Worm (Caenorhabditis elegans): ENCODE results near the gene srw-41.

Gene srw-41

ce11 chrV:16726915-16727314, 29.6 kb downstream of the srw-41 start, which contains the start of gene T25E12.14:
Gene T25E12.14, plus strand, starts transcription at chrV:16727215.
- TF ChIP-seq ztf-11 (tag; optimal IDR thresholded peaks at IDR 0.05): no peak
- TF ChIP-seq elt-3 (tag; optimal IDR thresholded peaks at IDR 0.05): no peak
- no peak for TF ChIP-seq aly-2 (tag; optimal IDR thresholded peaks at IDR 0.05)
- TF ChIP-seq nhr-67 (tag; optimal IDR thresholded peaks at IDR 0.05): no peak

ce11 chrV:16728431-16728830, 31.2 kb downstream of the srw-41 start, which contains the start of gene fbxa-127:
Gene fbxa-127, plus strand, starts transcription at chrV:16728731.
- peak; percentile 25 for TF ChIP-seq elt-2 (tag; optimal IDR thresholded peaks at IDR 0.05)
- peak; percentile 26 for TF ChIP-seq pqm-1 (tag; optimal IDR thresholded peaks at IDR 0.05)
- TF ChIP-seq pha-4 (tag; optimal IDR thresholded peaks at IDR 0.05): no peak
- no peak for TF ChIP-seq mml-1 (tag; optimal IDR thresholded peaks at IDR 0.05)
- TF ChIP-seq ceh-9 (tag; optimal IDR thresholded peaks at IDR 0.05): no peak

DNA sequence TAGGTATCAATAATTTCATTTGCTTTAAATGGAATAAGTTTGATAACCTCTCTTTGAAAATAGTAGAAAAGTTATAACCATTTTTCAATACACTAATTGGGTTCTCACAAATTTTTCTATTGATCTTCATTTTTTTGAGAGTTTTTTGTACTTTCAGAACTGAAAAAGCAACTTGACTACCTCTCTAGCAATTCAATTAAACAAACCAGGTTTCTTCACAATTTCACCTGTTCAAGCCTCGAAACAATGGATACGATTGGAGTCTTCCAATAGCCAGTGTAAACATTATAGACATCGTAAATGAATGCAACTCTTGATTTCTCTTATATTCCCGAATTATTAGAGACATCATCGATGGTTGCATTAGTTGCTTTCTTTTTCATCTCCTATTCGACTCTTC, 32.7 kb downstream of the srw-41 start, which contains the start of gene srz-99:
TSS of gene srz-99 (plus strand) at position 301 of the 400 bp plus-strand sequence.
- no peak for TF ChIP-seq elt-2 (tag; optimal IDR thresholded peaks at IDR 0.05)
- no peak for TF ChIP-seq R02D3.7 (tag; optimal IDR thresholded peaks at IDR 0.05)
- no peak for TF ChIP-seq nhr-25 (tag; optimal IDR thresholded peaks at IDR 0.05)
- no peak for TF ChIP-seq ceh-9 (tag; optimal IDR thresholded peaks at IDR 0.05)
- no peak for TF ChIP-seq tbx-2 (tag; optimal IDR thresholded peaks at IDR 0.05)
- TF ChIP-seq elt-1 (tag; optimal IDR thresholded peaks at IDR 0.05): no peak
- no peak for TF ChIP-seq pqm-1 (tag; optimal IDR thresholded peaks at IDR 0.05)
- TF ChIP-seq lsy-12 (tag; optimal IDR thresholded peaks at IDR 0.05): no peak
- no peak for TF ChIP-seq unc-39 (tag; optimal IDR thresholded peaks at IDR 0.05)
- TF ChIP-seq nhr-28 (tag; optimal IDR thresholded peaks at IDR 0.05): no peak
- TF ChIP-seq nhr-77 (tag; optimal IDR thresholded peaks at IDR 0.05): no peak
- TF ChIP-seq mml-1 (tag; optimal IDR thresholded peaks at IDR 0.05): no peak
- TF ChIP-seq fkh-10 (GFP tag; optimal IDR thresholded peaks at IDR 0.05): no peak
- TF ChIP-seq jun-1 (tag; optimal IDR thresholded peaks at IDR 0.05): no peak

ce11 chrV:16731600-16731999, 34.3 kb downstream of the srw-41 start, which contains the start of gene srz-100:
Gene srz-100, plus strand, starts transcription at chrV:16731900.
- no peak for TF ChIP-seq fos-1 (tag; optimal IDR thresholded peaks at IDR 0.05)
- TF ChIP-seq nhr-43 (tag; optimal IDR thresholded peaks at IDR 0.05; ENCODE audit: poor library complexity, severe bottlenecking): no peak
- no peak for TF ChIP-seq nhr-77 (tag; optimal IDR thresholded peaks at IDR 0.05)
- TF ChIP-seq ama-1 (optimal IDR thresholded peaks at IDR 0.05): no peak
- TF ChIP-seq pha-4 (tag; optimal IDR thresholded peaks at IDR 0.05): no peak
- no peak for TF ChIP-seq egl-5 (tag; optimal IDR thresholded peaks at IDR 0.05)
- TF ChIP-seq daf-12 (tag; optimal IDR thresholded peaks at IDR 0.05): no peak
- TF ChIP-seq jun-1 (tag; optimal IDR thresholded peaks at IDR 0.05): no peak
- TF ChIP-seq lin-39 (tag; optimal IDR thresholded peaks at IDR 0.05): no peak
- TF ChIP-seq mdl-1 (tag; optimal IDR thresholded peaks at IDR 0.05): no peak
- TF ChIP-seq ceh-9 (tag; optimal IDR thresholded peaks at IDR 0.05): no peak
- TF ChIP-seq tbx-2 (tag; optimal IDR thresholded peaks at IDR 0.05): no peak

DNA sequence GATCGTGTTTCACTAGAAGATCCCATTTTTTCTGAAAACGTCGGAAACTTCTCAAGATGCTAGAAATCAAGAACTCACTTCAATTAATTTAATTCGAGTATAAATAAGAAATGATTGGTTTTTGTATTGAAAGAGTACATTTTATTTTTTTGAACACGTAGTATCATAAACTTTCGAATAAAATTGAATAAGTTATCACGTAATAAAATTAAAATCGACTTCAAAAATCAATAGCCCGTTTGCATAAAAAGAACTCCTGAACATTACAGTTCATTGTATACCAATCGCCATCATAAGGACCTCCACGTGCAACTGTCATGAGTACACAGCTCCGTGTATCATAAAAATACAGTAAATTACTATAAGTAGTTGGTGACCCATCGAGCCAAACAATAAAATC, 36.4 kb downstream of the srw-41 start, which contains the start of gene T25E12.16:
TSS of gene T25E12.16 (minus strand) at position 101 of the 400 bp plus-strand sequence.
- TF ChIP-seq nhr-43 (tag; optimal IDR thresholded peaks at IDR 0.05; ENCODE audit: poor library complexity, severe bottlenecking) (no peak), nhr-28 (tag; optimal IDR thresholded peaks at IDR 0.05) (no peak), ZK546.5 (tag; optimal IDR thresholded peaks at IDR 0.05) (no peak), fkh-10 (GFP tag; optimal IDR thresholded peaks at IDR 0.05) (no peak), ceh-9 (tag; optimal IDR thresholded peaks at IDR 0.05) (no peak), lin-39 (tag; optimal IDR thresholded peaks at IDR 0.05) (no peak), hmg-11 (tag; optimal IDR thresholded peaks at IDR 0.05) (no peak), nhr-76 (tag; optimal IDR thresholded peaks at IDR 0.05) (no peak), mdl-1 (tag; optimal IDR thresholded peaks at IDR 0.05) (no peak), nhr-237 (tag; optimal IDR thresholded peaks at IDR 0.05) (no peak), nhr-12 (tag; optimal IDR thresholded peaks at IDR 0.05) (no peak), ceh-28 (tag; optimal IDR thresholded peaks at IDR 0.05) (no peak), fos-1 (tag; optimal IDR thresholded peaks at IDR 0.05) (no peak), nhr-23 (tag; optimal IDR thresholded peaks at IDR 0.05) (no peak), R02D3.7 (tag; optimal IDR thresholded peaks at IDR 0.05) (no peak), ceh-82 (tag; optimal IDR thresholded peaks at IDR 0.05) (no peak), tbx-2 (tag; optimal IDR thresholded peaks at IDR 0.05) (no peak), ztf-11 (tag; optimal IDR thresholded peaks at IDR 0.05) (no peak)
